Worm (Caenorhabditis elegans) whole organism, L3 larva: Measurements from ENCODE around the gene ifg-1.

Source experiments
- aly-2 ChIP-seq: fragments of 150-350 bp; optimal IDR thresholded peaks from 2 replicates; lab custom pipeline; 2014; ENCODE audit warnings: missing biosample characterization, missing genetic modification characterization
- ama-1 ChIP-seq: fragments of 150-350 bp; optimal IDR thresholded peaks from 2 replicates; lab custom pipeline; 2018
- egl-27 ChIP-seq: sonication (generic microtip); optimal IDR thresholded peaks from 4 replicates; lab custom pipeline; 2017; ENCODE audit warnings: missing biosample characterization, missing genetic modification reagents, missing genetic modification characterization
- elt-3 ChIP-seq, 3 experiments: fragments of 150-350 bp in 1 of 3; sonication (generic microtip) in 2 of 3; optimal IDR thresholded peaks; 2 replicates in 2 of 3; 4 replicates in 1 of 3; lab custom pipeline; 2014 to 2017; ENCODE audit warnings: missing biosample characterization in 3 of 3, missing genetic modification characterization in 3 of 3
- lin-39 ChIP-seq: fragments of 150-350 bp; optimal IDR thresholded peaks from 2 replicates; lab custom pipeline; 2018; ENCODE audit warnings: missing biosample characterization, missing genetic modification reagents, missing genetic modification characterization
- nfya-1 ChIP-seq: sonication (generic microtip); optimal IDR thresholded peaks from 2 replicates; lab custom pipeline; 2017; ENCODE audit warnings: missing genetic modification characterization, mild to moderate bottlenecking, missing compliant biosample characterization, antibody characterized with exemption, moderate library complexity; ENCODE audit not compliant: insufficient read depth
- nhr-11 ChIP-seq: fragments of 150-350 bp; optimal IDR thresholded peaks from 2 replicates; lab custom pipeline; 2014; ENCODE audit warnings: missing biosample characterization, missing genetic modification characterization
- nhr-237 ChIP-seq: fragments of 150-350 bp; optimal IDR thresholded peaks from 2 replicates; lab custom pipeline; 2014; ENCODE audit warnings: missing biosample characterization, missing genetic modification characterization
- nhr-76 ChIP-seq: fragments of 150-350 bp; sonication (generic microtip); optimal IDR thresholded peaks from 5 replicates; lab custom pipeline; 2014; ENCODE audit warnings: missing biosample characterization, missing genetic modification characterization
- nhr-77 ChIP-seq: fragments of 150-350 bp; optimal IDR thresholded peaks from 2 replicates; lab custom pipeline; 2014; ENCODE audit warnings: missing biosample characterization, missing genetic modification characterization
- unc-39 ChIP-seq: sonication (generic microtip); optimal IDR thresholded peaks from 4 replicates; lab custom pipeline; 2017; ENCODE audit warnings: missing biosample characterization, missing genetic modification characterization
- unc-62 ChIP-seq: fragments of 150-350 bp; sonication (generic microtip); optimal IDR thresholded peaks from 4 replicates; lab custom pipeline; 2014; ENCODE audit warnings: missing biosample characterization, missing genetic modification reagents, missing genetic modification characterization

DNA sequence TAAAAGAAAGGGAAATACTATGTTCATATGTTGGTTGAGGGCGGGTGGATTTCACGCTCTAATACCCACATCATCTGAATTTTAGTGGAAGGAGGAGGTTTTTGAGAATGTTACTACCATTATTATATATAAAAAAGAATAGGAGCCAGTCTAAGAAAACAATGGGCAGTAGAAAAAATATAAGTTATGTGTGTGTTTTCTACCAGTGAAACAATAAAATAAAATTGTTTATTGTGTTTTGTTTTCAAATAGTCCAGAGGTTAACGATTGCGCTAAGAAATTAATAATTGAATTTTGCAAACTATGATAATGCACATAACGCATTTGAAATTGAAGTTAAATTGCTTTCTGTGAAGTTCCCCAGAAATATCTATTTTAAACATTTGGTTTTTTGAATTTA lies 7.5 kb upstream of the ifg-1 start, which contains the start of gene M110.8:
- TF ChIP-seq nhr-77 (tag; lab: Kevin White, UChicago) (no peak), lin-39 (tag; lab: Kevin White, UChicago) (no peak), unc-62 (no peak), ama-1 (lab: Kevin White, UChicago) (no peak), nhr-237 (tag; lab: Kevin White, UChicago) (no peak), aly-2 (tag; lab: Kevin White, UChicago) (no peak), unc-39 (tag; lab: Kevin White, UChicago) (no peak), nfya-1 (no peak), nhr-76 (tag; lab: Kevin White, UChicago) (no peak), egl-27 (tag; lab: Kevin White, UChicago) (no peak), elt-3 (tag; optimal IDR thresholded peaks at IDR 0.05; lab: Kevin White, UChicago) (no peak), nhr-11 (tag; lab: Kevin White, UChicago) (no peak)
